Fruit fly (Drosophila melanogaster) whole organism, embryonic: ENCODE data around the gene mRRF2.

Source experiments
- Abd-B ChIP-seq: fragments of 200-800 bp; sonication (Bioruptor generic); optimal IDR thresholded peaks from 2 replicates; lab custom pipeline; 2018; ENCODE audit warnings: missing biosample characterization, mild to moderate bottlenecking, missing genetic modification characterization, moderate library complexity
- Ada2b ChIP-seq: fragments of 200-800 bp; sonication (Bioruptor generic); IDR thresholded peaks from 2 replicates; pipeline ENCODE4 v1.3.6; 2022; ENCODE audit warnings: missing biosample characterization, missing genetic modification characterization
- CG1024 ChIP-seq: fragments of 200-800 bp; sonication (Bioruptor generic); IDR thresholded peaks from 2 replicates; pipeline ENCODE4 v1.3.6; 2022; ENCODE audit warnings: missing biosample characterization, missing genetic modification characterization
- CG10267 ChIP-seq: fragments of 200-800 bp; sonication (Bioruptor generic); optimal IDR thresholded peaks from 2 replicates; lab custom pipeline; 2018; ENCODE audit warnings: missing biosample characterization, mild to moderate bottlenecking, missing genetic modification characterization, moderate library complexity
- CG11093 ChIP-seq: fragments of 200-800 bp; sonication (Bioruptor generic); IDR thresholded peaks from 3 replicates; pipeline ENCODE4 v1.3.6; 2022; ENCODE audit warnings: missing biosample characterization, missing genetic modification characterization
- CG12104 ChIP-seq: fragments of 200-800 bp; sonication (Bioruptor generic); optimal IDR thresholded peaks from 3 replicates; lab custom pipeline; 2016; ENCODE audit warnings: missing biosample characterization, missing genetic modification characterization
- CG12391 ChIP-seq: fragments of 200-800 bp; sonication (Bioruptor generic); optimal IDR thresholded peaks from 3 replicates; lab custom pipeline; 2018; ENCODE audit warnings: missing biosample characterization, mild to moderate bottlenecking, missing genetic modification characterization, moderate library complexity
- CG15269 ChIP-seq: fragments of 200-800 bp; sonication (Bioruptor generic); optimal IDR thresholded peaks from 2 replicates; lab custom pipeline; 2018; ENCODE audit warnings: missing biosample characterization, mild to moderate bottlenecking, missing genetic modification characterization, moderate library complexity
- CG1529 ChIP-seq: fragments of 200-800 bp; sonication (Bioruptor generic); optimal IDR thresholded peaks from 3 replicates; lab custom pipeline; 2018; ENCODE audit warnings: missing biosample characterization, missing genetic modification characterization
- CG15601 ChIP-seq: fragments of 200-800 bp; sonication (Bioruptor generic); optimal IDR thresholded peaks from 3 replicates; lab custom pipeline; 2019; ENCODE audit warnings: missing biosample characterization, mild to moderate bottlenecking, missing genetic modification characterization, moderate library complexity
- CG15696 ChIP-seq: fragments of 200-800 bp; sonication (Bioruptor generic); optimal IDR thresholded peaks from 2 replicates; lab custom pipeline; 2019; ENCODE audit warnings: missing biosample characterization, mild to moderate bottlenecking, missing genetic modification characterization, moderate library complexity
- CG18262 ChIP-seq: fragments of 200-800 bp; optimal IDR thresholded peaks from 3 replicates; lab custom pipeline; 2019; ENCODE audit warnings: missing biosample characterization, mild to moderate bottlenecking, missing genetic modification characterization, moderate library complexity
- CG18619 ChIP-seq: fragments of 200-800 bp; sonication (Bioruptor generic); optimal IDR thresholded peaks from 3 replicates; lab custom pipeline; 2017; ENCODE audit warnings: missing biosample characterization, mild to moderate bottlenecking, missing genetic modification characterization
- CG2678 ChIP-seq: fragments of 200-800 bp; sonication (Bioruptor generic); optimal IDR thresholded peaks from 3 replicates; lab custom pipeline; 2019; ENCODE audit warnings: missing biosample characterization, mild to moderate bottlenecking, missing genetic modification characterization, moderate library complexity
- CG2875 ChIP-seq: fragments of 200-800 bp; sonication (Bioruptor generic); optimal IDR thresholded peaks from 2 replicates; lab custom pipeline; 2017; ENCODE audit warnings: missing biosample characterization, mild to moderate bottlenecking, missing genetic modification characterization, missing genetic modification reagents
- CG30403 ChIP-seq: fragments of 200-800 bp; sonication (Bioruptor generic); optimal IDR thresholded peaks from 3 replicates; lab custom pipeline; 2016; ENCODE audit warnings: missing biosample characterization, missing genetic modification characterization
- CG3065 ChIP-seq: fragments of 200-800 bp; sonication (Bioruptor generic); optimal IDR thresholded peaks from 2 replicates; lab custom pipeline; 2016; ENCODE audit warnings: missing biosample characterization, missing genetic modification characterization
- CG32767 ChIP-seq: fragments of 200-800 bp; sonication (Bioruptor generic); IDR thresholded peaks from 2 replicates; pipeline ENCODE4 v1.3.6; 2022; ENCODE audit warnings: missing biosample characterization, missing genetic modification characterization
- CG3726 ChIP-seq: fragments of 200-800 bp; sonication (Bioruptor generic); IDR thresholded peaks from 3 replicates; pipeline ENCODE4, ENCODE4 v1.3.6; 2022; ENCODE audit warnings: missing biosample characterization, missing genetic modification characterization
- CG6254 ChIP-seq: fragments of 200-800 bp; sonication (Bioruptor generic); optimal IDR thresholded peaks from 3 replicates; lab custom pipeline; 2017; ENCODE audit warnings: mild to moderate bottlenecking, missing biosample characterization, missing genetic modification reagents, missing genetic modification characterization
- CG6654 ChIP-seq: fragments of 200-800 bp; sonication (Bioruptor generic); optimal IDR thresholded peaks from 2 replicates; lab custom pipeline; 2017; ENCODE audit warnings: missing biosample characterization, mild to moderate bottlenecking, missing genetic modification characterization
- CG6813 ChIP-seq: fragments of 200-800 bp; sonication (Bioruptor generic); optimal IDR thresholded peaks from 2 replicates; lab custom pipeline; 2017; ENCODE audit warnings: missing biosample characterization, missing genetic modification characterization, mild to moderate bottlenecking, moderate library complexity, missing genetic modification reagents
- CG7839 ChIP-seq: fragments of 200-800 bp; sonication (Bioruptor generic); optimal IDR thresholded peaks from 3 replicates; lab custom pipeline; 2018; ENCODE audit warnings: missing biosample characterization, mild to moderate bottlenecking, missing genetic modification characterization, moderate library complexity
- CG7987 ChIP-seq: fragments of 200-800 bp; sonication (Bioruptor generic); optimal IDR thresholded peaks from 2 replicates; lab custom pipeline; 2018; ENCODE audit warnings: missing biosample characterization, mild to moderate bottlenecking, missing genetic modification characterization, moderate library complexity
- CG8388 ChIP-seq: fragments of 200-800 bp; sonication (Bioruptor generic); optimal IDR thresholded peaks from 2 replicates; lab custom pipeline; 2019; ENCODE audit warnings: missing biosample characterization, mild to moderate bottlenecking, missing genetic modification characterization, moderate library complexity
- CG9876 ChIP-seq: fragments of 200-800 bp; sonication (Bioruptor generic); optimal IDR thresholded peaks from 2 replicates; lab custom pipeline; 2016; ENCODE audit warnings: missing biosample characterization, missing genetic modification characterization
- D ChIP-seq, 2 experiments: fragments of 200-800 bp in 1 of 2; fragments of >200 bp in 1 of 2; sonication (Bioruptor generic) in 1 of 2; optimal IDR thresholded peaks; 2 replicates in 1 of 2; 3 replicates in 1 of 2; lab custom pipeline; 2017; ENCODE audit warnings: mild to moderate bottlenecking in 1 of 2, missing biosample characterization in 1 of 2, missing genetic modification characterization in 1 of 2, missing genetic modification reagents in 1 of 2
- Dfd ChIP-seq, 2 experiments: fragments of >200 bp; optimal IDR thresholded peaks; 2 replicates each; lab custom pipeline; 2017; ENCODE audit warnings: missing biosample characterization in 2 of 2, missing genetic modification characterization in 2 of 2
- Drgx ChIP-seq: fragments of 200-800 bp; sonication (Bioruptor generic); IDR thresholded peaks from 2 replicates; pipeline ENCODE4 v1.3.6; 2022; ENCODE audit warnings: missing biosample characterization, missing genetic modification characterization
- Fer1 ChIP-seq: fragments of 200-800 bp; sonication (Bioruptor generic); optimal IDR thresholded peaks from 2 replicates; lab custom pipeline; 2017; ENCODE audit warnings: missing biosample characterization, mild to moderate bottlenecking, missing genetic modification characterization
- Hr3 ChIP-seq: fragments of 200-800 bp; sonication (Bioruptor generic); optimal IDR thresholded peaks from 3 replicates; lab custom pipeline; 2016; ENCODE audit warnings: missing biosample characterization, missing genetic modification characterization
- Hr51 ChIP-seq, 2 experiments: fragments of 200-800 bp; sonication (Bioruptor generic); optimal IDR thresholded peaks; 2 replicates in 1 of 2; 3 replicates in 1 of 2; lab custom pipeline; 2016 to 2018; ENCODE audit warnings: missing biosample characterization in 2 of 2, missing genetic modification characterization in 2 of 2, mild to moderate bottlenecking in 1 of 2, moderate library complexity in 1 of 2
- Lpt ChIP-seq: fragments of >200 bp; optimal IDR thresholded peaks from 2 replicates; lab custom pipeline; 2018; ENCODE audit warnings: missing biosample characterization, missing genetic modification characterization
- Oli ChIP-seq: fragments of 200-800 bp; sonication (Bioruptor generic); optimal IDR thresholded peaks from 2 replicates; lab custom pipeline; 2018; ENCODE audit warnings: missing biosample characterization, mild to moderate bottlenecking, missing genetic modification characterization, moderate library complexity
- Pdp1 ChIP-seq, 2 experiments: fragments of 200-800 bp; sonication (Bioruptor generic); optimal IDR thresholded peaks; 3 replicates each; lab custom pipeline; 2016; ENCODE audit warnings: missing biosample characterization in 2 of 2, missing genetic modification characterization in 2 of 2, mild to moderate bottlenecking in 1 of 2, moderate library complexity in 1 of 2
- Sin3A ChIP-seq: fragments of >200 bp; optimal IDR thresholded peaks from 2 replicates; lab custom pipeline; 2018
- Ssrp ChIP-seq: fragments of 200-800 bp; sonication (Bioruptor generic); optimal IDR thresholded peaks from 2 replicates; lab custom pipeline; 2018; ENCODE audit warnings: missing biosample characterization, mild to moderate bottlenecking, missing genetic modification characterization, moderate library complexity
- ato ChIP-seq: fragments of 200-800 bp; sonication (Bioruptor generic); IDR thresholded peaks from 2 replicates; pipeline ENCODE4 v1.3.6; 2022; ENCODE audit warnings: missing biosample characterization, missing genetic modification characterization; ENCODE audit not compliant: partially characterized antibody
- fd64A ChIP-seq: fragments of 200-800 bp; sonication (Bioruptor generic); optimal IDR thresholded peaks from 3 replicates; lab custom pipeline; 2018; ENCODE audit warnings: missing biosample characterization, mild to moderate bottlenecking, missing genetic modification characterization
- grau ChIP-seq: fragments of 200-800 bp; optimal IDR thresholded peaks from 3 replicates; lab custom pipeline; 2019; ENCODE audit warnings: missing biosample characterization, mild to moderate bottlenecking, missing genetic modification characterization, moderate library complexity
- lilli ChIP-seq: fragments of 200-800 bp; sonication (Bioruptor generic); optimal IDR thresholded peaks from 3 replicates; lab custom pipeline; 2016; ENCODE audit warnings: missing biosample characterization, missing genetic modification characterization
- org-1 ChIP-seq: fragments of 200-800 bp; sonication (Bioruptor generic); optimal IDR thresholded peaks from 2 replicates; lab custom pipeline; 2017; ENCODE audit warnings: missing biosample characterization, missing genetic modification characterization
- repo ChIP-seq: fragments of 200-800 bp; sonication (Bioruptor generic); optimal IDR thresholded peaks from 2 replicates; lab custom pipeline; 2016; ENCODE audit warnings: missing biosample characterization, missing genetic modification characterization
- row ChIP-seq: fragments of 200-800 bp; sonication (Bioruptor generic); IDR thresholded peaks from 3 replicates; pipeline ENCODE4 v1.3.6; 2022; ENCODE audit warnings: missing biosample characterization, missing genetic modification characterization
- sisA ChIP-seq: fragments of 200-800 bp; sonication (Bioruptor generic); IDR thresholded peaks from 2 replicates; pipeline ENCODE4 v1.3.6; 2022; ENCODE audit warnings: missing biosample characterization, missing genetic modification characterization
- ssp ChIP-seq: fragments of 200-800 bp; sonication (Bioruptor generic); IDR thresholded peaks from 2 replicates; pipeline ENCODE4 v1.3.6; 2022; ENCODE audit warnings: missing biosample characterization, missing genetic modification characterization
- trem ChIP-seq: fragments of 200-800 bp; optimal IDR thresholded peaks from 3 replicates; lab custom pipeline; 2019; ENCODE audit warnings: missing biosample characterization, mild to moderate bottlenecking, missing genetic modification characterization, moderate library complexity
- ttk ChIP-seq: fragments of 200-800 bp; sonication (Bioruptor generic); IDR thresholded peaks from 2 replicates; pipeline ENCODE4 v2.1.2; 2022; ENCODE audit warnings: missing biosample characterization, missing genetic modification characterization

mRRF2 gene

dm6 chr3R:22625514-22626333 is 12.2 kb downstream of the mRRF2 start (continued):
- TF ChIP-seq CG32767 (GFP tag; lab: Robert Waterston, UW), result peak; percentile 37; the same call in 1 of the 2 replicates
- no peak for TF ChIP-seq CG15269 (tag; lab: Kevin White, UChicago)
- TF ChIP-seq CG1529 (GFP tag; lab: Kevin White, UChicago), result peak; percentile 40
- peak; percentile 29 for TF ChIP-seq Abd-B
- peak; percentile 63 for TF ChIP-seq CG30403 (GFP tag; lab: Kevin White, UChicago)
- TF ChIP-seq CG1024, result no peak
- TF ChIP-seq CG15696 (tag; lab: Kevin White, UChicago), result no peak
- peak; percentile 17 for TF ChIP-seq CG12104
- peak; percentile 25 for TF ChIP-seq trem (tag; lab: Kevin White, UChicago)
- TF ChIP-seq CG18262, result peak; percentile 80
- TF ChIP-seq CG6654 (GFP tag; lab: Kevin White, UChicago), result no peak
- TF ChIP-seq CG6254 (GFP tag; lab: Kevin White, UChicago), result peak; percentile 64
- TF ChIP-seq repo, result no peak
- TF ChIP-seq CG2678 (tag; lab: Kevin White, UChicago), result peak; percentile 73
- peak; percentile 49; the same call in 2 of the 3 replicates for TF ChIP-seq row
- no peak for TF ChIP-seq CG3065 (GFP tag; lab: Kevin White, UChicago)
- peak; percentile 62 for TF ChIP-seq Oli (tag; lab: Kevin White, UChicago)
- TF ChIP-seq CG11093 (GFP tag; lab: Robert Waterston, UW), result 0 out of 3 replicates have a peak, but pooled peaks have one; percentile 12
- TF ChIP-seq Sin3A (lab: Kevin White, UChicago), result no peak
- peak; percentile 41 for TF ChIP-seq CG18619
- peak; percentile 57 for TF ChIP-seq CG10267 (tag; lab: Kevin White, UChicago)
- TF ChIP-seq CG15601 (tag; lab: Kevin White, UChicago), result peak; percentile 51
- peak; percentile 24 for TF ChIP-seq lilli
- TF ChIP-seq CG2875 (GFP tag; lab: Kevin White, UChicago), result peak; percentile 64
- no peak for TF ChIP-seq ato (GFP tag; lab: Robert Waterston, UW)
- no peak for TF ChIP-seq ttk (GFP tag; lab: Robert Waterston, UW)
- peak; percentile 8 for TF ChIP-seq CG6813 (GFP tag; lab: Kevin White, UChicago)
- peak; percentile 20; the same call in 1 of the 2 replicates for TF ChIP-seq Ada2b (GFP tag; lab: Robert Waterston, UW)
- TF ChIP-seq org-1 (GFP tag; lab: Kevin White, UChicago), result peak; percentile 2
- TF ChIP-seq sisA (GFP tag; lab: Robert Waterston, UW), result 0 out of 2 replicates have a peak, but pooled peaks have one; percentile 10
- TF ChIP-seq Drgx (GFP tag; lab: Robert Waterston, UW), result no peak
- TF ChIP-seq Hr3 (GFP tag; lab: Kevin White, UChicago), result peak; percentile 28
- peak; percentile 47 for TF ChIP-seq Ssrp (tag; lab: Kevin White, UChicago)
- no peak for TF ChIP-seq CG3726 (GFP tag; lab: Robert Waterston, UW)
- no peak for TF ChIP-seq Fer1 (GFP tag; lab: Kevin White, UChicago)
- peak; percentile 65 for TF ChIP-seq CG7839 (tag; lab: Kevin White, UChicago)
- no peak for TF ChIP-seq Lpt (GFP tag; lab: Kevin White, UChicago)
- no peak for TF ChIP-seq CG7987 (GFP tag; lab: Kevin White, UChicago)
- TF ChIP-seq ssp (GFP tag; lab: Robert Waterston, UW), result no peak
- TF ChIP-seq CG9876 (GFP tag; lab: Kevin White, UChicago), result no peak
- TF ChIP-seq D (optimal IDR thresholded peaks at IDR 0.05; lab: Kevin White, UChicago), result no peak
- TF ChIP-seq D (GFP tag; optimal IDR thresholded peaks at IDR 0.05; lab: Kevin White, UChicago), result peak; percentile 76
- TF ChIP-seq fd64A (GFP tag; lab: Kevin White, UChicago), result no peak
- peak; percentile 71 for TF ChIP-seq CG8388 (GFP tag; lab: Kevin White, UChicago)
- TF ChIP-seq CG12391 (tag; lab: Kevin White, UChicago), result peak; percentile 59
- TF ChIP-seq Dfd (GFP tag; optimal IDR thresholded peaks at IDR 0.05; lab: Kevin White, UChicago), result no peak
- no peak for TF ChIP-seq Pdp1 (GFP tag; optimal IDR thresholded peaks at IDR 0.05; lab: Kevin White, UChicago)
- TF ChIP-seq Hr51 (GFP tag; optimal IDR thresholded peaks at IDR 0.05; lab: Kevin White, UChicago), result peak in 1 of 2 experiments; percentile 47
- peak; percentile 52 for TF ChIP-seq grau (tag; lab: Kevin White, UChicago)
